Worm (Caenorhabditis elegans) whole organism, L3 larva: ENCODE results near the gene ZK632.10.

Experiments
- ceh-9 ChIP-seq: sonication (generic microtip); optimal IDR thresholded peaks from 2 replicates; lab custom pipeline; 2018; ENCODE audit warnings: missing biosample characterization, missing genetic modification characterization
- egl-27 ChIP-seq: sonication (generic microtip); optimal IDR thresholded peaks from 4 replicates; lab custom pipeline; 2017; ENCODE audit warnings: missing biosample characterization, missing genetic modification reagents, missing genetic modification characterization
- mdl-1 ChIP-seq: fragments of 150-350 bp; optimal IDR thresholded peaks from 2 replicates; lab custom pipeline; 2014; ENCODE audit warnings: missing biosample characterization, missing genetic modification characterization
- nhr-28 ChIP-seq: fragments of 150-350 bp; optimal IDR thresholded peaks from 2 replicates; lab custom pipeline; 2014; ENCODE audit warnings: missing biosample characterization, missing genetic modification characterization
- nhr-43 ChIP-seq: sonication (generic microtip); optimal IDR thresholded peaks from 2 replicates; lab custom pipeline; 2016; ENCODE audit warnings: mild to moderate bottlenecking, missing genetic modification characterization, missing compliant biosample characterization; ENCODE audit not compliant: poor library complexity, severe bottlenecking
- pqm-1 ChIP-seq: fragments of 150-350 bp; optimal IDR thresholded peaks from 2 replicates; lab custom pipeline; 2017; ENCODE audit warnings: missing biosample characterization, missing genetic modification characterization, inconsistent platforms
- snpc-4 ChIP-seq: fragments of 150-350 bp; optimal IDR thresholded peaks from 2 replicates; lab custom pipeline; 2014; ENCODE audit warnings: missing biosample characterization, missing genetic modification characterization
- ztf-4 ChIP-seq: fragments of 150-350 bp; optimal IDR thresholded peaks from 2 replicates; lab custom pipeline; 2014; ENCODE audit warnings: missing biosample characterization, missing genetic modification characterization

DNA sequence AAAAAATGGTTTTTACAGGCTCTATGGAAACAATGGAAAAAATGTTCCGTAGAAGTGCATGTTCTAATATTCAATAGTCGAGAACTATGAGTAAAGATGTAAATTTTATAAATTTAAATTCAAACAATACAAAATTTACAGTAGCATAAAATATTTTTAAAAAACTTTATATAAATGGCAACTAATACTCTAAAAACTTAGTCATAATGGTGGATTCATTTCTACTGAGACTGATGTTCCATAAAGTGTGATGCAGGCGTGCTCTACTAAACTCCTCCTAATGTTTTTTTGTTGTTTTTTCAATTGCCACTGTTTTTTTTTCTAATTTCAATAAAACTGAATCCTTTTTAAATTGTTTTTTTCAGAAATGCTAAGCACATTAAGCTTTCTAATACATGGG lies 19.3 kb downstream of the ZK632.10 start, which contains the start of gene gtap-2:
- no peak for TF ChIP-seq nhr-28
- TF ChIP-seq mdl-1 (tag; lab: Kevin White, UChicago), result no peak
- TF ChIP-seq snpc-4, result no peak
- TF ChIP-seq ztf-4 (tag; lab: Kevin White, UChicago), result no peak
- no peak for TF ChIP-seq pqm-1 (tag; lab: Kevin White, UChicago)
- TF ChIP-seq nhr-43 (tag; lab: Kevin White, UChicago), result peak; percentile 17
- no peak for TF ChIP-seq egl-27
- TF ChIP-seq ceh-9 (tag; lab: Kevin White, UChicago), result no peak
